Fruit fly (Drosophila melanogaster) whole organism, pupa: ENCODE data around the gene Saf-B.

ENCODE experiments used
- CG10348 ChIP-seq: fragments of 200-800 bp; sonication (Bioruptor generic); IDR thresholded peaks from 2 replicates; pipeline ENCODE4 v1.3.6; 2022; ENCODE audit warnings: missing biosample characterization, missing genetic modification characterization
- CG12605 ChIP-seq: fragments of 200-800 bp; sonication (Bioruptor generic); IDR thresholded peaks from 2 replicates; pipeline ENCODE4 v1.3.6; 2022; ENCODE audit warnings: missing biosample characterization, missing genetic modification characterization
- CG13204 ChIP-seq: fragments of 200-800 bp; sonication (Bioruptor generic); optimal IDR thresholded peaks from 2 replicates; lab custom pipeline; 2018; ENCODE audit warnings: missing biosample characterization, mild to moderate bottlenecking, missing genetic modification characterization, moderate library complexity
- CG14655 ChIP-seq: fragments of 200-800 bp; sonication (Bioruptor generic); optimal IDR thresholded peaks from 3 replicates; lab custom pipeline; 2017; ENCODE audit warnings: mild to moderate bottlenecking, missing biosample characterization, missing genetic modification reagents, missing genetic modification characterization
- CG15710 ChIP-seq: fragments of 200-800 bp; sonication (Bioruptor generic); optimal IDR thresholded peaks from 2 replicates; lab custom pipeline; 2018; ENCODE audit warnings: missing biosample characterization, mild to moderate bottlenecking, missing genetic modification characterization, moderate library complexity
- CG17806 ChIP-seq: fragments of 200-800 bp; sonication (Bioruptor generic); optimal IDR thresholded peaks from 2 replicates; lab custom pipeline; 2018; ENCODE audit warnings: missing biosample characterization, mild to moderate bottlenecking, missing genetic modification characterization, moderate library complexity
- CG32121 ChIP-seq: fragments of 200-800 bp; sonication (Bioruptor generic); IDR thresholded peaks from 2 replicates; pipeline ENCODE4 v1.3.6; 2022; ENCODE audit warnings: missing biosample characterization, missing genetic modification characterization
- CG34367 ChIP-seq: fragments of 200-800 bp; sonication (Bioruptor generic); optimal IDR thresholded peaks from 2 replicates; lab custom pipeline; 2018; ENCODE audit warnings: missing biosample characterization, mild to moderate bottlenecking, missing genetic modification characterization
- CG4496 ChIP-seq: fragments of 200-800 bp; sonication (Bioruptor generic); IDR thresholded peaks from 3 replicates; pipeline ENCODE4 v1.3.6; 2022; ENCODE audit warnings: missing biosample characterization, missing genetic modification characterization
- CG8159 ChIP-seq: fragments of 200-800 bp; sonication (Bioruptor generic); optimal IDR thresholded peaks from 3 replicates; lab custom pipeline; 2018; ENCODE audit warnings: missing biosample characterization, mild to moderate bottlenecking, missing genetic modification characterization, moderate library complexity
- CG8301 ChIP-seq: fragments of 200-800 bp; sonication (Bioruptor generic); optimal IDR thresholded peaks from 2 replicates; lab custom pipeline; 2018; ENCODE audit warnings: missing biosample characterization, mild to moderate bottlenecking, missing genetic modification characterization
- CG9948 ChIP-seq: fragments of 200-800 bp; sonication (Bioruptor generic); optimal IDR thresholded peaks from 2 replicates; lab custom pipeline; 2018; ENCODE audit warnings: missing biosample characterization, mild to moderate bottlenecking, missing genetic modification characterization, moderate library complexity
- D1 ChIP-seq: fragments of 200-800 bp; sonication (Bioruptor generic); optimal IDR thresholded peaks from 2 replicates; lab custom pipeline; 2018; ENCODE audit warnings: missing biosample characterization, mild to moderate bottlenecking, missing genetic modification characterization, moderate library complexity
- EcR ChIP-seq: fragments of 200-800 bp; sonication (Bioruptor generic); optimal IDR thresholded peaks from 3 replicates; lab custom pipeline; 2019; ENCODE audit warnings: missing biosample characterization, missing genetic modification characterization, mild to moderate bottlenecking, moderate library complexity, missing genetic modification reagents
- Ets98B ChIP-seq: fragments of 200-800 bp; sonication (Bioruptor generic); IDR thresholded peaks from 2 replicates; pipeline ENCODE4 v1.3.6; 2022; ENCODE audit warnings: missing biosample characterization, missing genetic modification characterization
- Pif1A ChIP-seq: fragments of 200-800 bp; sonication (Bioruptor generic); optimal IDR thresholded peaks from 3 replicates; lab custom pipeline; 2016; ENCODE audit warnings: missing biosample characterization, missing genetic modification characterization
- Pif1B ChIP-seq: fragments of 200-800 bp; sonication (Bioruptor generic); optimal IDR thresholded peaks from 3 replicates; lab custom pipeline; 2016; ENCODE audit warnings: missing biosample characterization, missing genetic modification characterization
- Snoo ChIP-seq: fragments of 200-800 bp; sonication (Bioruptor generic); optimal IDR thresholded peaks from 3 replicates; lab custom pipeline; 2017; ENCODE audit warnings: missing biosample characterization, mild to moderate bottlenecking, missing genetic modification characterization, inconsistent platforms
- fd96Ca ChIP-seq: fragments of 200-800 bp; sonication (Bioruptor generic); IDR thresholded peaks from 3 replicates; pipeline ENCODE4 v1.3.6; 2022; ENCODE audit warnings: missing biosample characterization, missing genetic modification characterization
- gl ChIP-seq: fragments of 200-800 bp; sonication (Bioruptor generic); optimal IDR thresholded peaks from 2 replicates; lab custom pipeline; 2018; ENCODE audit warnings: missing biosample characterization, mild to moderate bottlenecking, missing genetic modification characterization
- rn ChIP-seq: fragments of 200-800 bp; sonication (Bioruptor generic); IDR thresholded peaks from 2 replicates; pipeline ENCODE4 v1.3.6; 2022; ENCODE audit warnings: missing biosample characterization, missing genetic modification characterization

The Saf-B gene

DNA sequence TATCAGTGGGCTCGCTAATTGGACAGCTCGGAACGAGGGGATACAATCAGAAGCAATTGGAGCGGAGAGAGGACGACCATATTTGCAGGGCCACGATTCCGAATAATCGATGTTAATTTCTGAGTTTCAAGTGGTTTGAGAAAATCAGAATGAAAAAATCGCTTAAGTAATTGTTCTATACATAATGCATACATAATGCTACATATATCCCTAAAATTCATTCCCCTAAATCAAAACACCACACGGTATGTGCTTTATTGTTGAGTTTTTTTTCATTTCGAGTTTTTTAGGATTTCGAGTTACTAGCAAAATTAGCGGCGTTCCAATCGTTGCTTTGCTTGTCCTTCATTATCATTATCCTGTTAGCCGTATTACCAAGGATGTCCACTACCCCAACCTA, 8.3 kb downstream of the Saf-B start, which contains the start of gene niki:
TSS of gene niki (minus strand) at position 101 of the 400 bp plus-strand sequence.
- no peak for TF ChIP-seq gl (tag; lab: Kevin White, UChicago)
- no peak for TF ChIP-seq CG34367 (tag; lab: Kevin White, UChicago)
- TF ChIP-seq Pif1A (GFP tag; lab: Kevin White, UChicago) = no peak
- TF ChIP-seq CG8301 (tag; lab: Kevin White, UChicago) = no peak
- TF ChIP-seq CG13204 (GFP tag; lab: Kevin White, UChicago) = no peak
- TF ChIP-seq CG12605 (GFP tag; lab: Robert Waterston, UW) = no peak
- TF ChIP-seq CG15710 (tag; lab: Kevin White, UChicago) = no peak
- no peak for TF ChIP-seq Ets98B (GFP tag; lab: Robert Waterston, UW)
- no peak for TF ChIP-seq CG9948 (tag; lab: Kevin White, UChicago)
- no peak for TF ChIP-seq CG32121 (GFP tag; lab: Robert Waterston, UW)
- no peak for TF ChIP-seq CG14655
- TF ChIP-seq CG10348 (GFP tag; lab: Robert Waterston, UW) = no peak
- no peak for TF ChIP-seq fd96Ca (GFP tag; lab: Robert Waterston, UW)
- no peak for TF ChIP-seq EcR (GFP tag; lab: Kevin White, UChicago)
- no peak for TF ChIP-seq rn (GFP tag; lab: Robert Waterston, UW)
- TF ChIP-seq CG17806 = no peak
- no peak for TF ChIP-seq CG4496
- TF ChIP-seq D1 (tag; lab: Kevin White, UChicago) = no peak
- TF ChIP-seq CG8159 (tag; lab: Kevin White, UChicago) = no peak

DNA sequence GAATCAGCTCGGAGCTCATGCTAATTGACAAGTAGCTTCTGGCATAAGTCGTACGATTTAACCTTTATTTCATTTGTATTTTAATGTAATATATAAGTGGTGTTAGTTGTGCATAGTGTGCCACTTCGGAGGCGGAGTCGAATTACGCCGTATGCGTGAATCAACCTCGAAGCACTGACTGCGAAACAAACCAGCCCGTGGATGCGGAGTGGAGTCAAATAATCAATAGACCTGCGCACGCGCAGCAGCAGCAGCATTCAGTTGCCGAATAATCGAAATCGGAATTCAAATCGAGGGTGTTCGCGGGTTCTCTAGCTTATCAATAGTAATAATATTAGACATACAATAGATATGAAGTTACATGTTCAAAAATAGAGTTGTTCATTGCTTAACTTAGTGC, 11.0 kb downstream of the Saf-B start, which contains the start of gene RabX4:
TSS of gene RabX4 (minus strand) at position 176 of the 400 bp plus-strand sequence.
- TF ChIP-seq CG17806 = no peak
- TF ChIP-seq CG9948 (tag; lab: Kevin White, UChicago) = no peak
- TF ChIP-seq CG13204 (GFP tag; lab: Kevin White, UChicago) = no peak
- no peak for TF ChIP-seq CG34367 (tag; lab: Kevin White, UChicago)
- no peak for TF ChIP-seq EcR (GFP tag; lab: Kevin White, UChicago)
- TF ChIP-seq CG4496 = no peak
- TF ChIP-seq CG15710 (tag; lab: Kevin White, UChicago) = no peak
- TF ChIP-seq CG10348 (GFP tag; lab: Robert Waterston, UW) = no peak
- TF ChIP-seq CG8301 (tag; lab: Kevin White, UChicago) = no peak
- TF ChIP-seq rn (GFP tag; lab: Robert Waterston, UW) = no peak
- no peak for TF ChIP-seq CG32121 (GFP tag; lab: Robert Waterston, UW)
- no peak for TF ChIP-seq fd96Ca (GFP tag; lab: Robert Waterston, UW)
- TF ChIP-seq gl (tag; lab: Kevin White, UChicago) = no peak
- TF ChIP-seq CG14655 = no peak
- TF ChIP-seq Pif1B (GFP tag; lab: Kevin White, UChicago) = no peak
- TF ChIP-seq Snoo = no peak
- TF ChIP-seq CG12605 (GFP tag; lab: Robert Waterston, UW) = no peak
- TF ChIP-seq Pif1A (GFP tag; lab: Kevin White, UChicago) = no peak

DNA sequence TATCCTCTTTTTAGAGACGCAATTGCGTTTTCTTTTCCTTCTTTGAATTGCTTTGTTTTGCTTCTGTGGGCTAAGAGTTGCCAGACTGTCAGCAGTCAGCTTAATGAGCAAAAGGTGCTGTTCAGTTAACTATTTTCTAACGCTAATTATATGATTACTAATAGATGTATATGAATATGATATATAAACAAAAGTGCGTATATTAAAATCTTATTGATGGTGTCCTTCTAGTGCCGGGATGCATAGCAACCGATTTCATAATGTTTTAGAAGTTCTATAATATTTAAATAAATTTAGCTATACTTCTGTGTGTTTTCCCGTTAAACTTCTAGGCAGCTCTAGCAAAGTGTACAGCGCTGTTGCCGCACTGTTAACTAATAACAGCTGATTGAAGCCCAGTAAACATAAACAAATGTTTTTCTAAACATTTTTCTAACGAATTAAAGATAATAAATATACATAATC, 12.7 kb downstream of the Saf-B start, which contains the start of the genes Kaz and CG43273:
TSS of gene Kaz (minus strand) at position 73 of the 465 bp plus-strand sequence.
TSS of gene CG43273 (plus strand) at position 415 of the 465 bp plus-strand sequence.
- TF ChIP-seq CG4496 (peak; percentile 52; the same call in 1 of the 3 replicates), CG32121 (GFP tag; lab: Robert Waterston, UW) (peak; percentile 14; the same call in 1 of the 2 replicates), rn (GFP tag; lab: Robert Waterston, UW) (no peak)

DNA sequence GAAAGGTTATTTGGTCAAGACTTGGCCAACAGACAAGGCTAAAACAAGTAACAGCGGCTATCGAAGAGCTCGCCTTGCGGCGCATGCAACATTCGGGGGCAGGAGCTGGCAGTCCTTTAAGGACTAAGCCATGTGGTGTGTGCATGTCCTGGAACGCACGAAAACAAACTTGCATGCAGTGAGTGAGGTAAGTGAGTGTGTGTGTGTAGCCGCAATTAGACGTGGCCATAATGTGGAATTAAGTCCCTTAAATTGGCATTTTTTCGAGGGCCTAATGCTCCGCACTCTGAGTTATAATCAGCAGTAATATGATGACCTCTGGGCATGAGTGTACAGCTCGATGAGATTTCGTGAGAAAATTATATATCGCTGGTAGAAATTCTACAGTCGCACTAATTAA, 16.4 kb downstream of the Saf-B start, which contains the start of gene sosie:
TSS of gene sosie (plus strand) at position 301 of the 400 bp plus-strand sequence.
- TF ChIP-seq CG12605 (GFP tag; lab: Robert Waterston, UW) (no peak), CG8159 (tag; lab: Kevin White, UChicago) (no peak), Snoo (no peak), rn (GFP tag; lab: Robert Waterston, UW) (0 out of 2 replicates have a peak, but pooled peaks have one; percentile 13), Pif1B (GFP tag; lab: Kevin White, UChicago) (no peak), gl (tag; lab: Kevin White, UChicago) (no peak)
- TF ChIP-seq, all 21 proteins: peak for 1

DNA sequence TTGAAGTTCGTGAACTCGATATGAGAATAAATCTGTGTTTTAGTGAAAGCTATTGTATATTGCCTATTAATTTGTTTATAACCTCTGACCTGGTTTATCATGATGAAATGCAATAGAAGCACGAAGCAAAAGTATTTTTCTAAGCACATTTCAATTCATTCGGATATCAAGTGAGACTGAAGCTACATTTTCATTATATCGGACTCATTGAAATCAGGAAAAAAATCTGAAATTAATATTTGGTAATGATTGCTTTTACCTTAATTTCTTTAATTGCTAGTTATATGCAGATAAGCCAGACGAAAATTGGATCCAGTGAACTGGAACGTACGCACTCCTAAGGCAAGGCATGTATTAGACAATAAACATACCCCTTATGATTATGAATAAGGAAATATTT, 23.8 kb downstream of the Saf-B start, which contains the start of gene CG33658:
TSS of gene CG33658 (minus strand) at position 101 of the 400 bp plus-strand sequence.
- no peak for TF ChIP-seq EcR (GFP tag; lab: Kevin White, UChicago)
- no peak for TF ChIP-seq Snoo

DNA sequence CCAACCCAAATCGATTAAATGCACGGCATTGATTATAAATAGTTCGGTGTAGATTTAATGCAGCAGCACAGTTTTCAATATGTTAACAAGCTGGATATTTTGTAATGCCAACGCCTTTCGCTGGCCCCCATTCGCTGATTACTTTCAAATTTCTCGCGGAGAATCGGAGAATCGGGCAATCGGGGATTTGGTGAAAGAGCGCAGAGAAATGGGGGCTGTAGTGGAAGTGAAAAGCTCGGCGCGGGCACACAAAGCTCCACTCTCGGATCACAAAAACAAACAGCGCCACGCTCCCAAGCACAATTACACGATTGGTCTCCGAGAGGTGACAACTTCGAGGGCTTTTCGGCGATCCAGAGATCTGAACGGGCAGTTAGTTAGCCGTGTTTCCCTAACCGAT, 24.4 kb downstream of the Saf-B start, which contains the start of gene Esp:
TSS of gene Esp (plus strand) at position 301 of the 400 bp plus-strand sequence.
- TF ChIP-seq fd96Ca (GFP tag; lab: Robert Waterston, UW) (no peak), CG32121 (GFP tag; lab: Robert Waterston, UW) (no peak), Pif1B (GFP tag; lab: Kevin White, UChicago) (no peak), CG12605 (GFP tag; lab: Robert Waterston, UW) (no peak), CG9948 (tag; lab: Kevin White, UChicago) (no peak), CG8301 (tag; lab: Kevin White, UChicago) (no peak), Snoo (no peak), D1 (tag; lab: Kevin White, UChicago) (no peak), CG14655 (no peak), CG4496 (no peak), EcR (GFP tag; lab: Kevin White, UChicago) (no peak), CG10348 (GFP tag; lab: Robert Waterston, UW) (no peak), Ets98B (GFP tag; lab: Robert Waterston, UW) (no peak), rn (GFP tag; lab: Robert Waterston, UW) (no peak), Pif1A (GFP tag; lab: Kevin White, UChicago) (no peak), CG34367 (tag; lab: Kevin White, UChicago) (no peak), CG17806 (no peak), CG8159 (tag; lab: Kevin White, UChicago) (no peak), CG15710 (tag; lab: Kevin White, UChicago) (no peak)
